Worm (Caenorhabditis elegans) whole organism, L2 larva: Measurements from ENCODE around the gene sftb-6.
A peak's percentile ranks its signal among the peaks of the same experiment; 100 is the strongest.

Experiments used
- C34F6.9 ChIP-seq: fragments of 150-350 bp; optimal IDR thresholded peaks from 2 replicates; lab custom pipeline; 2014; ENCODE audit warnings: missing biosample characterization, missing genetic modification characterization
- F13H6.1 ChIP-seq: sonication (generic microtip); optimal IDR thresholded peaks from 2 replicates; lab custom pipeline; 2016; ENCODE audit warnings: missing genetic modification characterization, missing compliant biosample characterization
- R02D3.7 ChIP-seq: fragments of 150-350 bp; optimal IDR thresholded peaks from 2 replicates; lab custom pipeline; 2014; ENCODE audit warnings: missing biosample characterization, missing genetic modification characterization
- ZK546.5 ChIP-seq: sonication (generic microtip); optimal IDR thresholded peaks from 2 replicates; lab custom pipeline; 2017; ENCODE audit warnings: missing biosample characterization, missing genetic modification characterization
- aly-2 ChIP-seq: fragments of 150-350 bp; optimal IDR thresholded peaks from 2 replicates; lab custom pipeline; 2014; ENCODE audit warnings: missing biosample characterization, missing genetic modification characterization
- ama-1 ChIP-seq: fragments of 150-350 bp; optimal IDR thresholded peaks from 2 replicates; lab custom pipeline; 2018; ENCODE audit warnings: inconsistent platforms
- blmp-1 ChIP-seq: sonication (generic microtip); optimal IDR thresholded peaks from 2 replicates; lab custom pipeline; 2017; ENCODE audit warnings: missing genetic modification characterization, mild to moderate bottlenecking, missing compliant biosample characterization, antibody characterized with exemption, moderate library complexity; ENCODE audit not compliant: insufficient read depth
- ceh-16 ChIP-seq: fragments of 150-350 bp; optimal IDR thresholded peaks from 2 replicates; lab custom pipeline; 2014; ENCODE audit warnings: missing biosample characterization, missing genetic modification characterization
- ceh-82 ChIP-seq: fragments of 150-350 bp; optimal IDR thresholded peaks from 2 replicates; lab custom pipeline; 2014; ENCODE audit warnings: missing biosample characterization, missing genetic modification characterization
- crh-2 ChIP-seq: sonication (generic microtip); optimal IDR thresholded peaks from 2 replicates; lab custom pipeline; 2017; ENCODE audit warnings: missing biosample characterization, missing genetic modification characterization
- dmd-4 ChIP-seq: sonication (generic microtip); optimal IDR thresholded peaks from 2 replicates; lab custom pipeline; 2017; ENCODE audit warnings: missing biosample characterization, missing genetic modification characterization
- egl-27 ChIP-seq: sonication (generic microtip); optimal IDR thresholded peaks from 3 replicates; lab custom pipeline; 2017; ENCODE audit warnings: missing biosample characterization, missing genetic modification reagents, missing genetic modification characterization
- elt-1 ChIP-seq: fragments of 150-350 bp; optimal IDR thresholded peaks from 2 replicates; lab custom pipeline; 2014; ENCODE audit warnings: missing biosample characterization, missing genetic modification characterization
- elt-3 ChIP-seq: sonication (generic microtip); optimal IDR thresholded peaks from 2 replicates; lab custom pipeline; 2017; ENCODE audit warnings: missing biosample characterization, missing genetic modification characterization
- fos-1 ChIP-seq: fragments of 150-350 bp; optimal IDR thresholded peaks from 2 replicates; lab custom pipeline; 2014; ENCODE audit warnings: missing biosample characterization, missing genetic modification characterization
- gmeb-1 ChIP-seq: fragments of 150-350 bp; optimal IDR thresholded peaks from 2 replicates; lab custom pipeline; 2014; ENCODE audit warnings: missing biosample characterization, missing genetic modification characterization
- lin-13 ChIP-seq: fragments of 150-350 bp; optimal IDR thresholded peaks from 2 replicates; lab custom pipeline; 2014; ENCODE audit warnings: missing biosample characterization, missing genetic modification reagents, missing genetic modification characterization
- lsy-2 ChIP-seq, 2 experiments: fragments of 150-350 bp in 1 of 2; sonication (generic microtip) in 1 of 2; optimal IDR thresholded peaks; 2 replicates each; lab custom pipeline; 2014 to 2017; ENCODE audit warnings: missing biosample characterization in 2 of 2, missing genetic modification characterization in 2 of 2
- mab-5 ChIP-seq: fragments of 150-350 bp; optimal IDR thresholded peaks from 2 replicates; lab custom pipeline; 2014; ENCODE audit warnings: missing biosample characterization, missing genetic modification characterization
- mdl-1 ChIP-seq, 2 experiments: fragments of 150-350 bp in 1 of 2; sonication (generic microtip) in 1 of 2; optimal IDR thresholded peaks; 2 replicates each; lab custom pipeline; 2017; ENCODE audit warnings: missing biosample characterization in 2 of 2, missing genetic modification characterization in 2 of 2
- nhr-10 ChIP-seq: sonication (generic microtip); optimal IDR thresholded peaks from 2 replicates; lab custom pipeline; 2017; ENCODE audit warnings: missing biosample characterization, missing genetic modification characterization
- nhr-129 ChIP-seq: fragments of 150-350 bp; optimal IDR thresholded peaks from 2 replicates; lab custom pipeline; 2014; ENCODE audit warnings: missing biosample characterization, missing genetic modification characterization
- nhr-21 ChIP-seq: fragments of 150-350 bp; optimal IDR thresholded peaks from 2 replicates; lab custom pipeline; 2014; ENCODE audit warnings: missing biosample characterization, missing genetic modification characterization
- nhr-23 ChIP-seq: fragments of 150-350 bp; optimal IDR thresholded peaks from 2 replicates; lab custom pipeline; 2014; ENCODE audit warnings: missing biosample characterization, missing genetic modification reagents, missing genetic modification characterization
- nhr-25 ChIP-seq: fragments of 150-350 bp; sonication (generic microtip); optimal IDR thresholded peaks from 3 replicates; lab custom pipeline; 2014; ENCODE audit warnings: missing biosample characterization, missing genetic modification characterization
- sem-4 ChIP-seq: fragments of 150-350 bp; optimal IDR thresholded peaks from 2 replicates; lab custom pipeline; 2014; ENCODE audit warnings: missing biosample characterization, missing genetic modification reagents, missing genetic modification characterization
- skn-1 ChIP-seq: sonication (generic microtip); optimal IDR thresholded peaks from 2 replicates; lab custom pipeline; 2017; ENCODE audit warnings: missing biosample characterization, missing genetic modification characterization
- sma-3 ChIP-seq: sonication (generic microtip); optimal IDR thresholded peaks from 2 replicates; lab custom pipeline; 2016; ENCODE audit warnings: missing genetic modification reagents, missing genetic modification characterization, missing compliant biosample characterization
- sma-9 ChIP-seq, 2 experiments: fragments of 150-350 bp in 1 of 2; sonication (generic microtip) in 1 of 2; optimal IDR thresholded peaks; 2 replicates each; lab custom pipeline; 2014 to 2016; ENCODE audit warnings: missing genetic modification characterization in 2 of 2, mild to moderate bottlenecking in 1 of 2, missing biosample characterization in 1 of 2, missing compliant biosample characterization in 1 of 2, missing genetic modification reagents in 1 of 2, moderate library complexity in 1 of 2
- snpc-4 ChIP-seq: fragments of 150-350 bp; optimal IDR thresholded peaks from 2 replicates; lab custom pipeline; 2014; ENCODE audit warnings: missing biosample characterization, missing genetic modification characterization
- unc-55 ChIP-seq: fragments of 150-350 bp; sonication (generic microtip); optimal IDR thresholded peaks from 3 replicates; lab custom pipeline; 2014; ENCODE audit warnings: missing biosample characterization, missing genetic modification reagents, missing genetic modification characterization
- unc-62 ChIP-seq: fragments of 150-350 bp; optimal IDR thresholded peaks from 2 replicates; lab custom pipeline; 2014; ENCODE audit warnings: missing biosample characterization, missing genetic modification reagents, missing genetic modification characterization
- ztf-11 ChIP-seq: sonication (generic microtip); optimal IDR thresholded peaks from 2 replicates; lab custom pipeline; 2017; ENCODE audit warnings: missing biosample characterization, missing genetic modification characterization
- ztf-4 ChIP-seq: fragments of 150-350 bp; optimal IDR thresholded peaks from 2 replicates; lab custom pipeline; 2014; ENCODE audit warnings: missing biosample characterization, missing genetic modification characterization

sftb-6 gene

DNA sequence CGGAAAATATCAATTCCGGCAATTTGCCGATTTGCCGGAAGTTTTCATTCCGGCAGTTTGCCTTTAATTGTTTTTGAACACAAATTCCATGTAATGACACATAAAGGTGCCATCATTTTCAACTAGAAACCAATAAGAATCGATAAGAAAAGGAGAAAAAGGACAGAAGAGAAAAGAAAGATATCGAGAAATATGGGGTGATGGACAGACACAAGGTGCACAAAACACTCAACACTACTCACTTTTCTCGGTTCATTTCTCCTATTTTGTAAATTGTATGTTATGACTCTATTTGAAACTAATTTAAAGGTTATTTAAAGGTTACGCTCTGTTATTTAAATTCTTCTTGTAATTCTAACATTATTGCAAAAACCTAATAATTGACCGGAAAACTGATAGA lies 47.3 kb upstream of the sftb-6 start:
- TF ChIP-seq skn-1 (tag; lab: Kevin White, UChicago): no peak
- TF ChIP-seq fos-1 (tag; lab: Kevin White, UChicago): peak; percentile 74
- peak; percentile 11 for TF ChIP-seq crh-2 (tag; lab: Kevin White, UChicago)
- no peak for TF ChIP-seq egl-27 (tag; lab: Kevin White, UChicago)
- TF ChIP-seq lin-13 (GFP tag; lab: Kevin White, UChicago): peak; percentile 10
- TF ChIP-seq unc-55 (GFP tag; lab: Kevin White, UChicago): no peak

DNA sequence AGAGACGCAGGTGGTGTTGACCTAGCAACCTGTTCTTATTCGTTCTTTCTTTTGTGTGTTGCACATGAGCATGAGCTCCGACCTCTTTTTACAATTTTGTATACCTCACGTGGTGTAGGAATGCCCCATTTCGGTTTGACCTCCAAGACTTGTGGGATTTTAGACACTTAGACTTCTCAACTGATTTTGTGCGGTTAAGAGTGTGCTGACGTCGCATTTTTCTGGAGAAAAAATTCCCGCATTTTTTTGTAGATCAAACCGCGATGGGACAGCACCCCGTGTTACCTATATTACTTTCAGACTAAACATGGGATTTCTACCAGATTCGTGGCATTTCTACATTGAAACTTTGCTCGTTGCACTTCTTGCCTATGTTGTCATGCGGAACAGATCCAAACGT lies 46.9 kb upstream of the sftb-6 start, which contains the start of gene sptl-1:
Gene sptl-1 (plus strand): TSS at position 301 of the 400 bp plus-strand sequence.
- TF ChIP-seq nhr-129 (tag; lab: Kevin White, UChicago): no peak
- no peak for TF ChIP-seq sma-9 (GFP tag; optimal IDR thresholded peaks at IDR 0.05; lab: Kevin White, UChicago)
- no peak for TF ChIP-seq sma-9 (tag; optimal IDR thresholded peaks at IDR 0.05; lab: Kevin White, UChicago)
- TF ChIP-seq elt-1: no peak
- TF ChIP-seq snpc-4: no peak
- TF ChIP-seq ceh-16 (tag; lab: Kevin White, UChicago): no peak
- TF ChIP-seq unc-62: no peak
- TF ChIP-seq lin-13 (GFP tag; lab: Kevin White, UChicago): no peak
- no peak for TF ChIP-seq ztf-11 (tag; lab: Kevin White, UChicago)
- TF ChIP-seq ceh-82: no peak
- TF ChIP-seq nhr-10 (tag; lab: Kevin White, UChicago): no peak
- TF ChIP-seq skn-1 (tag; lab: Kevin White, UChicago): no peak
- TF ChIP-seq dmd-4 (tag; lab: Kevin White, UChicago): no peak
- TF ChIP-seq aly-2 (tag; lab: Kevin White, UChicago): no peak
- TF ChIP-seq ama-1: no peak
- no peak for TF ChIP-seq nhr-23 (tag; lab: Kevin White, UChicago)
- no peak for TF ChIP-seq F13H6.1 (tag; lab: Kevin White, UChicago)
- TF ChIP-seq fos-1 (tag; lab: Kevin White, UChicago): no peak

DNA sequence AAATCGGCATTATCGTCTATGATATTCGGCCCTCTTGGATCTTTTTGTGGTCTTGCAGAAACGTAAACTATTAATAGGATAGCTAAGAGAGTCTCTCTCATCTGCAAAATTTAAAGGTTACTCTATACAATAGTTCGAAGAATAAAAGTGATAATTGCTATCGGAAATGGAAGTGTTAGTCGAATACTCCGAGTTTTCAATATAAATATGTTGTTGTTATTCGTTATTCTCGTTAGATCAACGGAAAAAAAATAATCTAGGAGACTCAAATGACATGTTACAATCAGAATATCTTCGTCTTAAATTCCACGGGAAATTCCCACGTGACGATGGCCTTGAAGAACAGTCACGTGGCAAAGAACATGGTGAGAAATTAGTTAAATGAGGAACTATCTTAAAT lies 43.0 kb upstream of the sftb-6 start, which contains the start of gene tre-5:
Gene tre-5 (minus strand): TSS at position 101 of the 400 bp plus-strand sequence.
- TF ChIP-seq skn-1 (tag; lab: Kevin White, UChicago) (no peak), sem-4 (tag; lab: Kevin White, UChicago) (no peak), nhr-23 (tag; lab: Kevin White, UChicago) (no peak), crh-2 (tag; lab: Kevin White, UChicago) (no peak), elt-1 (no peak), ZK546.5 (tag; lab: Kevin White, UChicago) (no peak), fos-1 (tag; lab: Kevin White, UChicago) (no peak), mdl-1 (tag; optimal IDR thresholded peaks at IDR 0.05; lab: Kevin White, UChicago) (no peak), ztf-4 (no peak), blmp-1 (tag; lab: Kevin White, UChicago) (no peak), elt-3 (tag; lab: Kevin White, UChicago) (no peak), R02D3.7 (no peak), nhr-25 (tag; lab: Kevin White, UChicago) (no peak), unc-62 (no peak), ceh-16 (tag; lab: Kevin White, UChicago) (no peak), C34F6.9 (tag; lab: Kevin White, UChicago) (no peak), lsy-2 (tag; optimal IDR thresholded peaks at IDR 0.05; lab: Kevin White, UChicago) (no peak)

DNA sequence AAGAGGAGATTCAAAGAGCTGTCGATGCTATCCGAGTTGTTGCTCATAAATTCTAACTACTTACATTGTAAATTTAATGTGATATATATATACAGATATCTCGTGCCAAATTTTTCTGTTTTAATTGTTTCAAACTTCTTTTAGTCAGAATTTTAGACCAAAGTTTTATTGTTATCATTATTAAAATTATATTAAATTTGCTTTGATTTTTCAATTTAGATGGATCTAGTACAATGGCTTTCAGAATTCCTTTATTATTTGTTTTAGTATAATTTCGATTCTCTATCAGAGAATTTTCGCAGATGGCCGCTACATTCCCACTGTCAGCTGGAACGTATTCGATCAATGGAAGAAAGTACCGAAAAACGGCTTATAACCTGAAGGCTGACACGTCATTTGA lies 40.8 kb upstream of the sftb-6 start, which contains the start of gene ascc-1:
Gene ascc-1 (plus strand): TSS at position 301 of the 400 bp plus-strand sequence.
- TF ChIP-seq mab-5 (tag; lab: Kevin White, UChicago): no peak
- no peak for TF ChIP-seq gmeb-1

DNA sequence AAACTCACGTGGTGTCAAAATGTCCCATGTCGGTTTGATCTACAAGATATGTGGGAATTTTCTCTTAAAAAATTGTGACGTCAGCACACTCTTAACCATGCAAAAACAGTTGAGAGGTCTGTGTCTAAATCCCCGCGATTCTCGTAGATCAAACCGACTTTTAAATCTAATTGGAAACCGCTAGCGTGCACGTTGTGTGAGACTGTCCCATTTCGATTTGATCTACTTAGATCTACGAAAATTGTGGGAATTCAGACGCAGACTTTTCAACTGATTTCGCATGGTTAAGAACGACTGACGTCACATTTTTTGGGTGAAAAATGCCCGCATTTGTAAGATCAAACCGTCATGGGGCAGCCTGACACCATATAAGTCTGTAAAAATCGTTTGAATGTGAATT lies 40.3 kb upstream of the sftb-6 start:
- TF ChIP-seq C34F6.9 (tag; lab: Kevin White, UChicago) (no peak), egl-27 (tag; lab: Kevin White, UChicago) (no peak), R02D3.7 (no peak), elt-3 (tag; lab: Kevin White, UChicago) (no peak), nhr-21 (tag; lab: Kevin White, UChicago) (no peak), sma-3 (GFP tag; lab: Kevin White, UChicago) (no peak), fos-1 (tag; lab: Kevin White, UChicago) (no peak)
